Worm (Caenorhabditis elegans): ENCODE data around the gene C06H2.2.

DNA sequence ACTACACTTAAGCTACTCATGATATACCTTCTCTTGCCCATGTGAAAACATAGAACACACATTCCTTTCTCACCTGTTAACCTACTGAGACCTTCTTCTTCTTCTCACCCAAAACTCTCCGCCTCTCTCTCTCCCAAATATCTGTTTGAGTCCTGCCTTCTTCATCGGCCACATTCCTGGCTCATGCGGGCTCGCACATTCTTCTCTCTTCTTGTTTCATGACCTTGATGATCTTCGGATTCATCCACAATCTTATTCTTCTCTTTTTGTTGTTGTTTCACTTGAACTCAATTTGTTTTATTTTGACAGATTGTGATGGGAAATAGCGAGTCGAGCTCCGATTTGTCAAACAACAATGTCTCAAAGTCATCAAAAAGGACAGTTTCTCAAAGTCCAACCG lies 46.9 kb downstream of the C06H2.2 start, which contains the start of gene T19C4.5:
- TF ChIP-seq pqm-1 (tag; optimal IDR thresholded peaks at IDR 0.05), result no peak
- TF ChIP-seq tbx-7 (tag; optimal IDR thresholded peaks at IDR 0.05), result no peak
- no peak for TF ChIP-seq ceh-22 (tag; optimal IDR thresholded peaks at IDR 0.05)
- no peak for TF ChIP-seq pha-4 (tag; optimal IDR thresholded peaks at IDR 0.05)
